Worm (Caenorhabditis elegans) whole organism, midembryonic: ENCODE results near the gene moa-2.

Experiments
- klf-2 ChIP-seq: fragments of 200-800 bp; sonication (Bioruptor generic); conservative IDR thresholded peaks from 2 replicates; pipeline ENCODE4 v1.3.6; 2022; ENCODE audit warnings: missing genetic modification reagents, missing genetic modification characterization, missing compliant biosample characterization
- med-1 ChIP-seq: sonication (generic microtip); optimal IDR thresholded peaks from 2 replicates; lab custom pipeline; 2017; ENCODE audit warnings: missing genetic modification characterization, mild to moderate bottlenecking, missing compliant biosample characterization, antibody characterized with exemption, missing genetic modification reagents; ENCODE audit not compliant: insufficient read depth
- ref-1 ChIP-seq: fragments of 200-800 bp; sonication (Bioruptor generic); conservative IDR thresholded peaks from 2 replicates; pipeline ENCODE4 v1.3.6; 2022; ENCODE audit warnings: missing genetic modification reagents, missing genetic modification characterization, missing compliant biosample characterization

- TF ChIP-seq ref-1 (GFP tag; lab: Robert Waterston, UW): no peak
- TF ChIP-seq klf-2 (GFP tag; lab: Robert Waterston, UW): no peak
- no peak for TF ChIP-seq med-1 (GFP tag; lab: Kevin White, UChicago)
Observed at ce11 chrII:7684589-7684988, 14.2 kb downstream of the moa-2 start, which contains the start of gene F18A1.1.
